Fruit fly (Drosophila melanogaster) whole organism, embryonic: ENCODE data around the gene Drs.

Experiments
- CG11085 ChIP-seq: fragments of 200-800 bp; sonication (Bioruptor generic); IDR thresholded peaks from 2 replicates; pipeline ENCODE4 v1.3.6; 2022; ENCODE audit warnings: missing biosample characterization, missing genetic modification characterization
- CG12769 ChIP-seq: fragments of 200-800 bp; sonication (Bioruptor generic); optimal IDR thresholded peaks from 2 replicates; lab custom pipeline; 2019; ENCODE audit warnings: missing biosample characterization, mild to moderate bottlenecking, missing genetic modification characterization, moderate library complexity
- CG14710 ChIP-seq: fragments of 200-800 bp; sonication (Bioruptor generic); optimal IDR thresholded peaks from 3 replicates; lab custom pipeline; 2019; ENCODE audit warnings: missing biosample characterization, mild to moderate bottlenecking, missing genetic modification characterization, moderate library complexity
- CG14965 ChIP-seq: fragments of 200-800 bp; sonication (Bioruptor generic); optimal IDR thresholded peaks from 2 replicates; lab custom pipeline; 2016; ENCODE audit warnings: missing biosample characterization, missing genetic modification characterization, borderline replicate concordance
- CG1529 ChIP-seq: fragments of 200-800 bp; sonication (Bioruptor generic); optimal IDR thresholded peaks from 3 replicates; lab custom pipeline; 2018; ENCODE audit warnings: missing biosample characterization, missing genetic modification characterization
- CG1603 ChIP-seq: fragments of 200-800 bp; sonication (Bioruptor generic); optimal IDR thresholded peaks from 2 replicates; lab custom pipeline; 2019; ENCODE audit warnings: missing biosample characterization, mild to moderate bottlenecking, missing genetic modification characterization, moderate library complexity
- CG17186 ChIP-seq: fragments of 200-800 bp; sonication (Bioruptor generic); optimal IDR thresholded peaks from 3 replicates; lab custom pipeline; 2017; ENCODE audit warnings: missing biosample characterization, missing genetic modification reagents, missing genetic modification characterization
- CG18764 ChIP-seq: fragments of 200-800 bp; sonication (Bioruptor generic); optimal IDR thresholded peaks from 3 replicates; lab custom pipeline; 2016; ENCODE audit warnings: missing biosample characterization, missing genetic modification characterization
- CG30020 ChIP-seq: fragments of 200-800 bp; optimal IDR thresholded peaks from 2 replicates; lab custom pipeline; 2019; ENCODE audit warnings: missing biosample characterization, mild to moderate bottlenecking, missing genetic modification characterization, moderate library complexity
- CG30403 ChIP-seq: fragments of 200-800 bp; sonication (Bioruptor generic); optimal IDR thresholded peaks from 3 replicates; lab custom pipeline; 2016; ENCODE audit warnings: missing biosample characterization, missing genetic modification characterization
- CG4617 ChIP-seq: fragments of 200-800 bp; sonication (Bioruptor generic); optimal IDR thresholded peaks from 3 replicates; lab custom pipeline; 2016; ENCODE audit warnings: missing biosample characterization, missing genetic modification characterization, borderline replicate concordance
- CG8478 ChIP-seq: fragments of >200 bp; optimal IDR thresholded peaks from 2 replicates; lab custom pipeline; 2018
- Doc3 ChIP-seq: fragments of 200-800 bp; sonication (Bioruptor generic); IDR thresholded peaks from 3 replicates; pipeline ENCODE4 v1.3.6; 2022; ENCODE audit warnings: missing biosample characterization, missing genetic modification characterization; ENCODE audit not compliant: partially characterized antibody
- Dp ChIP-seq: fragments of 200-800 bp; sonication (Bioruptor generic); optimal IDR thresholded peaks from 2 replicates; lab custom pipeline; 2018; ENCODE audit warnings: missing biosample characterization, mild to moderate bottlenecking, missing genetic modification characterization, moderate library complexity
- Drgx ChIP-seq: fragments of 200-800 bp; sonication (Bioruptor generic); IDR thresholded peaks from 2 replicates; pipeline ENCODE4 v1.3.6; 2022; ENCODE audit warnings: missing biosample characterization, missing genetic modification characterization
- Ets65A ChIP-seq: fragments of 200-800 bp; sonication (Bioruptor generic); peaks from one replicate; lab custom pipeline; 2016; ENCODE audit warnings: missing biosample characterization, missing genetic modification characterization
- Hand ChIP-seq: fragments of 200-800 bp; sonication (Bioruptor generic); optimal IDR thresholded peaks from 2 replicates; lab custom pipeline; 2017; ENCODE audit warnings: mild to moderate bottlenecking, missing biosample characterization, missing genetic modification reagents, missing genetic modification characterization
- HmgD ChIP-seq: fragments of 200-800 bp; sonication (Bioruptor generic); optimal IDR thresholded peaks from 3 replicates; lab custom pipeline; 2016; ENCODE audit warnings: missing biosample characterization, missing genetic modification characterization
- MESR4 ChIP-seq: fragments of 200-800 bp; sonication (Bioruptor generic); optimal IDR thresholded peaks from 2 replicates; lab custom pipeline; 2018; ENCODE audit warnings: missing biosample characterization, mild to moderate bottlenecking, missing genetic modification characterization, moderate library complexity
- Mes4 ChIP-seq: fragments of 200-800 bp; sonication (Bioruptor generic); optimal IDR thresholded peaks from 2 replicates; lab custom pipeline; 2016; ENCODE audit warnings: missing biosample characterization, missing genetic modification characterization
- NC2β ChIP-seq: fragments of 200-800 bp; sonication (Bioruptor generic); optimal IDR thresholded peaks from 2 replicates; lab custom pipeline; 2016; ENCODE audit warnings: missing biosample characterization, missing genetic modification characterization
- Scr ChIP-seq: fragments of 200-800 bp; sonication (Bioruptor generic); IDR thresholded peaks from 2 replicates; pipeline ENCODE4 v1.3.6; 2022; ENCODE audit warnings: missing biosample characterization, missing genetic modification characterization; ENCODE audit not compliant: partially characterized antibody
- bbx ChIP-seq: fragments of 200-800 bp; sonication (Bioruptor generic); IDR thresholded peaks from 2 replicates; pipeline ENCODE4 v1.3.6; 2022; ENCODE audit warnings: missing biosample characterization, missing genetic modification characterization; ENCODE audit not compliant: partially characterized antibody
- bsh ChIP-seq, 2 experiments: fragments of 200-800 bp; sonication (Bioruptor generic); optimal IDR thresholded peaks; 2 replicates each; lab custom pipeline; 2017 to 2018; ENCODE audit warnings: mild to moderate bottlenecking in 2 of 2, missing biosample characterization in 2 of 2, missing genetic modification characterization in 2 of 2, moderate library complexity in 1 of 2
- ci ChIP-seq: fragments of 200-800 bp; sonication (Bioruptor generic); IDR thresholded peaks from 3 replicates; pipeline ENCODE4 v1.3.6; 2022; ENCODE audit warnings: missing biosample characterization, missing genetic modification characterization
- dan ChIP-seq: fragments of 200-800 bp; sonication (Bioruptor generic); IDR thresholded peaks from 2 replicates; pipeline ENCODE4 v1.3.6; 2022; ENCODE audit warnings: missing biosample characterization, missing genetic modification characterization
- gfzf ChIP-seq: fragments of 200-800 bp; sonication (Bioruptor generic); optimal IDR thresholded peaks from 2 replicates; lab custom pipeline; 2016; ENCODE audit warnings: missing biosample characterization, mild to moderate bottlenecking, missing genetic modification characterization, moderate library complexity
- gt ChIP-seq: fragments of 200-800 bp; sonication (Bioruptor generic); IDR thresholded peaks from 2 replicates; pipeline ENCODE4 v1.3.6; 2022; ENCODE audit warnings: missing biosample characterization, missing genetic modification characterization
- h ChIP-seq: fragments of >200 bp; optimal IDR thresholded peaks from 2 replicates; lab custom pipeline; 2017
- hb ChIP-seq: fragments of 200-800 bp; sonication (Bioruptor generic); IDR thresholded peaks from 3 replicates; pipeline ENCODE4 v1.3.6; 2022; ENCODE audit warnings: missing biosample characterization, missing genetic modification characterization; ENCODE audit not compliant: partially characterized antibody
- insv ChIP-seq, 2 experiments: fragments of 200-800 bp; sonication (Bioruptor generic); optimal IDR thresholded peaks; 3 replicates each; lab custom pipeline; 2016 to 2018; ENCODE audit warnings: missing biosample characterization in 2 of 2, missing genetic modification characterization in 2 of 2
- mld ChIP-seq: fragments of 200-800 bp; sonication (Bioruptor generic); IDR thresholded peaks from 3 replicates; pipeline ENCODE4 v1.3.6; 2022; ENCODE audit warnings: missing biosample characterization, missing genetic modification characterization; ENCODE audit not compliant: partially characterized antibody
- nerfin-2 ChIP-seq: fragments of 200-800 bp; sonication (Bioruptor generic); IDR thresholded peaks from 2 replicates; pipeline ENCODE4 v1.3.6; 2022; ENCODE audit warnings: missing biosample characterization, missing genetic modification characterization; ENCODE audit not compliant: partially characterized antibody
- nmo ChIP-seq: fragments of 200-800 bp; sonication (Bioruptor generic); optimal IDR thresholded peaks from 2 replicates; lab custom pipeline; 2018; ENCODE audit warnings: missing biosample characterization, mild to moderate bottlenecking, missing genetic modification characterization, moderate library complexity
- pho ChIP-seq: fragments of 200-800 bp; sonication (Bioruptor generic); optimal IDR thresholded peaks from 2 replicates; lab custom pipeline; 2016; ENCODE audit warnings: missing biosample characterization, missing genetic modification characterization
- pzg ChIP-seq: fragments of 200-800 bp; sonication (Bioruptor generic); optimal IDR thresholded peaks from 3 replicates; lab custom pipeline; 2018; ENCODE audit warnings: missing biosample characterization, mild to moderate bottlenecking, missing genetic modification characterization, moderate library complexity
- repo ChIP-seq: fragments of 200-800 bp; sonication (Bioruptor generic); optimal IDR thresholded peaks from 2 replicates; lab custom pipeline; 2016; ENCODE audit warnings: missing biosample characterization, missing genetic modification characterization
- sc ChIP-seq, 3 experiments: fragments of >200 bp in 2 of 3; fragments of 200-800 bp in 1 of 3; sonication (Bioruptor generic) in 1 of 3; optimal IDR thresholded peaks; 2 replicates in 2 of 3; 3 replicates in 1 of 3; lab custom pipeline; 2017; ENCODE audit warnings: mild to moderate bottlenecking in 1 of 3, missing biosample characterization in 1 of 3, missing genetic modification characterization in 1 of 3, missing genetic modification reagents in 1 of 3
- schlank ChIP-seq: fragments of 200-800 bp; sonication (Bioruptor generic); optimal IDR thresholded peaks from 2 replicates; lab custom pipeline; 2018; ENCODE audit warnings: missing biosample characterization, mild to moderate bottlenecking, missing genetic modification characterization
- sens ChIP-seq: fragments of 200-800 bp; sonication (Bioruptor generic); peaks from one replicate; lab custom pipeline; 2016; ENCODE audit warnings: missing biosample characterization, missing genetic modification characterization
- slbo ChIP-seq: fragments of 200-800 bp; sonication (Bioruptor generic); IDR thresholded peaks from 2 replicates; pipeline ENCODE4 v1.3.6; 2022; ENCODE audit warnings: missing biosample characterization, missing genetic modification characterization
- slp2 ChIP-seq: fragments of 200-800 bp; sonication (Bioruptor generic); optimal IDR thresholded peaks from 2 replicates; lab custom pipeline; 2016; ENCODE audit warnings: missing biosample characterization, missing genetic modification characterization
- sob ChIP-seq: fragments of 200-800 bp; sonication (Bioruptor generic); IDR thresholded peaks from 2 replicates; pipeline ENCODE4 v1.3.6; 2022; ENCODE audit warnings: missing biosample characterization, missing genetic modification characterization
- ssp ChIP-seq: fragments of 200-800 bp; sonication (Bioruptor generic); IDR thresholded peaks from 2 replicates; pipeline ENCODE4 v1.3.6; 2022; ENCODE audit warnings: missing biosample characterization, missing genetic modification characterization
- tin ChIP-seq: fragments of 200-800 bp; sonication (Bioruptor generic); optimal IDR thresholded peaks from 3 replicates; lab custom pipeline; 2016; ENCODE audit warnings: missing biosample characterization, missing genetic modification characterization
- tio ChIP-seq: fragments of 200-800 bp; sonication (Bioruptor generic); optimal IDR thresholded peaks from 2 replicates; lab custom pipeline; 2017; ENCODE audit warnings: missing biosample characterization, missing genetic modification characterization, inconsistent platforms
- trem ChIP-seq: fragments of 200-800 bp; optimal IDR thresholded peaks from 3 replicates; lab custom pipeline; 2019; ENCODE audit warnings: missing biosample characterization, mild to moderate bottlenecking, missing genetic modification characterization, moderate library complexity
- vnd ChIP-seq: fragments of 200-800 bp; sonication (Bioruptor generic); IDR thresholded peaks from 3 replicates; pipeline ENCODE4 v1.3.6; 2022; ENCODE audit warnings: missing biosample characterization, missing genetic modification characterization; ENCODE audit not compliant: partially characterized antibody
- wdn ChIP-seq: fragments of 200-800 bp; sonication (Bioruptor generic); IDR thresholded peaks from 2 replicates; pipeline ENCODE4 v1.3.6; 2022; ENCODE audit warnings: missing biosample characterization, missing genetic modification characterization
- zen ChIP-seq: fragments of 200-800 bp; sonication (Bioruptor generic); optimal IDR thresholded peaks from 3 replicates; lab custom pipeline; 2018; ENCODE audit warnings: missing biosample characterization, mild to moderate bottlenecking, missing genetic modification characterization, moderate library complexity

The Drs gene

dm6 chr3L:3334784-3335183 lies 34.6 kb upstream of the Drs start, which contains the start of gene CG14969 (continued):
- 0 out of 3 replicates have a peak, but pooled peaks have one; percentile 29 for TF ChIP-seq Doc3
- no peak for TF ChIP-seq pho (GFP tag; lab: Kevin White, UChicago)
- peak; percentile 70 for TF ChIP-seq CG1603
- TF ChIP-seq bbx (GFP tag; lab: Robert Waterston, UW), result peak; percentile 48; the same call in 1 of the 2 replicates
- no peak for TF ChIP-seq h (lab: Kevin White, UChicago)
- no peak for TF ChIP-seq CG30403 (GFP tag; lab: Kevin White, UChicago)
- TF ChIP-seq CG18764, result peak; percentile 97
- TF ChIP-seq CG30020 (tag; lab: Kevin White, UChicago), result peak; percentile 28
- TF ChIP-seq CG17186, result no peak
- TF ChIP-seq CG1529 (GFP tag; lab: Kevin White, UChicago), result no peak
- TF ChIP-seq CG8478 (lab: Kevin White, UChicago), result no peak
- peak; percentile 4 for TF ChIP-seq nmo (GFP tag; lab: Kevin White, UChicago)
- no peak for TF ChIP-seq Drgx (GFP tag; lab: Robert Waterston, UW)
- TF ChIP-seq sc (optimal IDR thresholded peaks at IDR 0.05; lab: Kevin White, UChicago), result no peak
- TF ChIP-seq sc (GFP tag; optimal IDR thresholded peaks at IDR 0.05; lab: Kevin White, UChicago), result no peak
- TF ChIP-seq sob (GFP tag; lab: Robert Waterston, UW), result no peak
- TF ChIP-seq insv (GFP tag; optimal IDR thresholded peaks at IDR 0.05; lab: Kevin White, UChicago), result peak in 1 of 2 experiments; percentile 0
- peak; percentile 40 for TF ChIP-seq trem (tag; lab: Kevin White, UChicago)
- no peak for TF ChIP-seq nerfin-2
- no peak for TF ChIP-seq Hand (GFP tag; lab: Kevin White, UChicago)
- peak; percentile 67 for TF ChIP-seq CG4617
- no peak for TF ChIP-seq CG11085
- peak; percentile 37 for TF ChIP-seq CG14710 (tag; lab: Kevin White, UChicago)
- TF ChIP-seq MESR4 (GFP tag; lab: Kevin White, UChicago), result peak; percentile 28
- TF ChIP-seq NC2β, result peak; percentile 7
- TF ChIP-seq zen, result peak; percentile 35
- peak; percentile 40 for TF ChIP-seq gfzf (GFP tag; lab: Kevin White, UChicago)
- TF ChIP-seq CG14965 (GFP tag; lab: Kevin White, UChicago), result no peak
- TF ChIP-seq wdn (GFP tag; lab: Robert Waterston, UW), result no peak
- no peak for TF ChIP-seq dan (GFP tag; lab: Robert Waterston, UW)
- 0 out of 3 replicates have a peak, but pooled peaks have one; percentile 5 for TF ChIP-seq ci (GFP tag; lab: Robert Waterston, UW)
- TF ChIP-seq mld (GFP tag; lab: Robert Waterston, UW), result 0 out of 3 replicates have a peak, but pooled peaks have one; percentile 30
- no peak for TF ChIP-seq HmgD (GFP tag; lab: Kevin White, UChicago)
- peak; percentile 49; the same call in 1 of the 2 replicates for TF ChIP-seq Scr
- TF ChIP-seq repo (GFP tag; lab: Kevin White, UChicago), result no peak
- no peak for TF ChIP-seq vnd
- TF ChIP-seq Ets65A (GFP tag; lab: Kevin White, UChicago), result peak; percentile 29
- no peak for TF ChIP-seq gt (GFP tag; lab: Robert Waterston, UW)
- no peak for TF ChIP-seq ssp (GFP tag; lab: Robert Waterston, UW)
- TF ChIP-seq Dp (GFP tag; lab: Kevin White, UChicago), result peak; percentile 94
- TF ChIP-seq tio (GFP tag; lab: Kevin White, UChicago), result no peak
- TF ChIP-seq Mes4, result no peak
- TF ChIP-seq bsh (GFP tag; optimal IDR thresholded peaks at IDR 0.05; lab: Kevin White, UChicago), result no peak
- no peak for TF ChIP-seq sens (GFP tag; lab: Kevin White, UChicago)
- no peak for TF ChIP-seq CG12769 (tag; lab: Kevin White, UChicago)
- peak; percentile 67 for TF ChIP-seq pzg (GFP tag; lab: Kevin White, UChicago)
- peak; percentile 18 for TF ChIP-seq tin (GFP tag; lab: Kevin White, UChicago)
- TF ChIP-seq hb (GFP tag; lab: Robert Waterston, UW), result no peak
- TF ChIP-seq slp2 (GFP tag; lab: Kevin White, UChicago), result no peak
- peak; percentile 25; the same call in 1 of the 2 replicates for TF ChIP-seq slbo
- no peak for TF ChIP-seq schlank (tag; lab: Kevin White, UChicago)
